Fruit fly (Drosophila melanogaster): ENCODE data around the gene tho2.

dm6 chr2L:2180665-2181064, 35.7 kb upstream of the tho2 start:
- TF ChIP-seq CG8478 (optimal IDR thresholded peaks at IDR 0.05) (no peak), CTCF (optimal IDR thresholded peaks at IDR 0.05) (no peak)
